Fruit fly (Drosophila melanogaster) Kc167 (cell line): ENCODE results near the gene Non3.

Experiments used
- Myc ChIP-seq: fragments of >200 bp; optimal IDR thresholded peaks from 2 replicates; lab custom pipeline; 2017; ENCODE audit warnings: missing external identifiers
- Sin3A ChIP-seq: fragments of >200 bp; optimal IDR thresholded peaks from 2 replicates; lab custom pipeline; 2018; ENCODE audit warnings: missing external identifiers
- h ChIP-seq: fragments of >200 bp; optimal IDR thresholded peaks from 3 replicates; lab custom pipeline; 2018; ENCODE audit warnings: missing external identifiers
- insv ChIP-seq: fragments of >200 bp; optimal IDR thresholded peaks from 3 replicates; lab custom pipeline; 2018; ENCODE audit warnings: missing external identifiers
- psq ChIP-seq: fragments of >200 bp; optimal IDR thresholded peaks from 2 replicates; lab custom pipeline; 2017; ENCODE audit warnings: missing external identifiers
- ttk ChIP-seq: sonication (Bioruptor generic); optimal IDR thresholded peaks from 2 replicates; lab custom pipeline; 2017; ENCODE audit warnings: missing external identifiers

Non3 gene

DNA sequence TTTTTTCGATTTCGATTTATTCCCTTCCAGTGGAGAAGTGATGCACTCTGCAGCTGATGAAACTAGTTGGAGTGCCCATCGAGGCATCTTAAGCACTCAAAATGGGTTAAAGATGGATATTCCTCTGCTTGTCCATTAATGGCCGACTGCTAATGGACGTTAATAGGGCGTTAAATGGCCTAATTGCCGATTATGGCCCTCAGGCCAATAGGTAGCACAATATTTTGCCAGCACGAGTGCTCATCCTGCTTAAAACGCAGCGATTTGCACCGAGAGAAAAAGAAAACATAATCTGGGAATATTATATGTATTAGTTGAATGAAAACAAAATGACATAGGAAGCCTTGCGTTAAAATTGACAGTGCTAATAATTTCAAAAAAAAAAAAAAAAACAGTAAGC lies 15.0 kb upstream of the Non3 start, which contains the start of gene CG44158:
CG44158 (plus strand) TSS at position 301 of the 400 bp plus-strand sequence.
- no peak for TF ChIP-seq psq
- TF ChIP-seq h (lab: Kevin White, UChicago): no peak
- TF ChIP-seq Myc (lab: Kevin White, UChicago): no peak
- no peak for TF ChIP-seq ttk (lab: Kevin White, UChicago)
- no peak for TF ChIP-seq insv
- TF ChIP-seq Sin3A (lab: Kevin White, UChicago): no peak

DNA sequence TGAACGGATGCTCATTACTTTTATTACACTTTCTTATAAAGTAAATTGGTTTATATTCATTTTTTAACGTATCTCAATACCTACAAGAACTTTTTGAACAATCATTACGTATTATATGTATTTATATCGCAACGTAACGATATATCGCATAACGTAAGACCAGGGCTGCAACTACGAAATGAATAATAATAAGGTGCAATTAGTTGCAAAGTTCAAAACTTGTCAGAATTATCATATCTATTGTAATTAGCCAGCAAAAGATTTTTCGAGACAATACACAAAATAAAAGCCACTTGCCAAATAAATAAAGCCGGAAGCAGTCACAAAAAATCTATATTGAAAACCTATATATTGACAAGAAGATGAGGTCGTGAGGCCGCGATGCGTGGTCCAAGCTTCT lies 8.2 kb upstream of the Non3 start:
- TF ChIP-seq Sin3A (lab: Kevin White, UChicago) (no peak), Myc (lab: Kevin White, UChicago) (no peak), psq (no peak), h (lab: Kevin White, UChicago) (no peak), insv (no peak), ttk (lab: Kevin White, UChicago) (no peak)

DNA sequence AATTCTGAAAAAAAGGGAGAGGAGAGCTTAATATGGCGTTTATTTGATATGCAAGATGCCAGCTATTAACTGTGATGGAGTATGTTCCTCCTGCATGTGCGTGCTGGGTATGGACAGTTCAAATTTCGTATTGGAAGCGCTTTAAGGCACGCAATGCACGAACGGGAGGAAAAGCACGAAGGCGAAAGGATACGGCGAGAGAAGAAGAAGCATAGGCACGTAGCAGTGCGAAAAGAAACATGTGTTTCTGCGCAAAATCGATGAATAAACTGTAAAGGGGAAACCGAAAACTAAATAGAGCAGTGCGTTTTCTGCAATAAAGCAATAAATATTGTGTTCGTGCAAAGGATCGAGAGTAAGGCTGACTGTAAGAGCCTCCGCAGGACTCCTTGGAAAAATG lies 7.6 kb upstream of the Non3 start, which contains the start of gene CG14314:
CG14314 (plus strand) TSS at position 243 of the 400 bp plus-strand sequence.
- no peak for TF ChIP-seq ttk (lab: Kevin White, UChicago)
- no peak for TF ChIP-seq h (lab: Kevin White, UChicago)
- TF ChIP-seq psq: no peak
- no peak for TF ChIP-seq insv
- TF ChIP-seq Sin3A (lab: Kevin White, UChicago): no peak
- TF ChIP-seq Myc (lab: Kevin White, UChicago): no peak

DNA sequence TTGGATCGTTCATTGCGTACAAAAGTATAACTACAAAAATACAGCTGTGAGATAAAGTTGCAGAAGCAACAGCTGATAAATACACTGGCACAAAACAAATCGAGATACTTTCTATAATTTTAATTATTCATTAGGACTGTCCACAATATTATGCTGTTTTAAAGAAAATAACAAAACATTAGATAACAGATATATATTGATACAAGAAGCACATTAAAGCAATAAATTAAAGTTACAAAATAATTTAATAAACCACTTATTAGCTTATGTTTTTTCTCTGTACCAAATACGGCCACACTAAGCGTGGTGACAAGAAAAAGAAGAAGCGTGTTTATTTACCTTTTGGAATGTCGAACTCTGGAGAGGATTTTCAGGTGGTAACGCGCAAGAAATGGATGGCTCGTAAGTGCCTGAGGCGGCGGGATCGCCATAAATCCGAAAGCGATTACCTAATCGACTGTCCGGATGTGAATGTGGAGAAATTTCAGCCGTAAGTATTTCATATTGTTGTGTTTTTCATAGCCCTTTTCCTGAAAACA lies 3.2 kb upstream of the Non3 start, which contains the start of the genes CG7988 and CG7183:
CG7988 (plus strand) TSS at position 316 of the 539 bp plus-strand sequence.
CG7183 (minus strand) TSS at position 489 of the 539 bp plus-strand sequence.
- TF ChIP-seq Sin3A (lab: Kevin White, UChicago) (no peak), h (lab: Kevin White, UChicago) (no peak), ttk (lab: Kevin White, UChicago) (no peak), insv (no peak), Myc (lab: Kevin White, UChicago) (no peak), psq (no peak)

DNA sequence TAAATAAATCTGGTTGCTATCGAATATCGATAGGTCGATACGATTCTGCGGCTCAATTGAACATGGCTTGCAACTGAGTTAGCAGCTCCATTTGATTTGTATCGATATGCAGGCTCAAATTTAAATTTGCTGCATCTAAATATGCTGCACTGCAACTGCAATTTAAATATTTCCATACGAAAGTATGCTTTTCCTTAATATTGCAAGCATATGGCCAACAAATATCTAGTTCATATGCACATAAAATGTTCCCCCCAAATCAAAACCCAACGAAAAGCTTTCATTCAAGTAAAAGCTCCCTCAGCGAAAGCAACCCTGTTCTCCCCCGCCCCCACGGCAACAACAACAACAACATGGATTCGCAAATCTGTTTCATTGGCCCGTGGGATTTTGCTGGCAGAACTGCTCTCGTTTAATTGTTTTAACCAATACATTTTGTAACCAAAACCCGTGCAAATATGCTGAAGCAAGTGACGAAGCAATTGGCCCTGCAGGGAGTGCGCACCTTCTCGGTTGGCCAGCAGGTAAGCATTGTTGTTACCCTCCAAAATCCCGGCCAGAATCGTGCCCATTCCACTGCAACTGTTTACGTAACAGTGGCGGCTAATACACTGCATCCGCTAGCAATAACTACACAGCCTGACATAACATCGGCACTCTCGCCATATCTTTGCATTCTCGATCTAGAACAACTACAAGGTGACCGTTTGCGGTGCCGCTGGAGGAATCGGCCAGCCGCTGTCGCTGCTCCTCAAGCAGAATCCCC lies 2.7 kb downstream of the Non3 start, which contains the start of the genes CG7168 and Mdh2:
CG7168 (minus strand) TSS at position 40 of the 766 bp plus-strand sequence.
Mdh2 (plus strand) TSS at position 354 of the 766 bp plus-strand sequence.
- TF ChIP-seq psq: no peak
- TF ChIP-seq Myc (lab: Kevin White, UChicago): no peak
- TF ChIP-seq insv: no peak
- no peak for TF ChIP-seq ttk (lab: Kevin White, UChicago)

DNA sequence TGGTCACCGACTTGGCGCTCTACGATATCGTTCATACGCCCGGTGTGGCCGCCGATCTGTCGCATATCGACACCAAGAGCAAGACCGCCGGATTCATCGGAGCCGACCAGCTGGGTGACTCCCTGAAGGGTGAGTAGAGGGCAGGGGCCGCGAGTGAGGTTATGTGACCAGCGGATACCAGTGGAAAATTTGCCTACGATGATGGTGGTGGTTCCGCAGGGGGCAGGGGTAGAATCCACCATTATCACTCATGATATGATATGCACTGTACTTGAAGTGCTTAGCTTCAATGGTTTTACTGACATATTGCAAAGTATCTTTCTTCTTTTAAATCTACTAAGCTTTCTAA lies 3.3 kb downstream of the Non3 start:
- no peak for TF ChIP-seq Sin3A (lab: Kevin White, UChicago)
- TF ChIP-seq ttk (lab: Kevin White, UChicago): no peak
- no peak for TF ChIP-seq h (lab: Kevin White, UChicago)
- no peak for TF ChIP-seq Myc (lab: Kevin White, UChicago)
- no peak for TF ChIP-seq insv
- no peak for TF ChIP-seq psq

DNA sequence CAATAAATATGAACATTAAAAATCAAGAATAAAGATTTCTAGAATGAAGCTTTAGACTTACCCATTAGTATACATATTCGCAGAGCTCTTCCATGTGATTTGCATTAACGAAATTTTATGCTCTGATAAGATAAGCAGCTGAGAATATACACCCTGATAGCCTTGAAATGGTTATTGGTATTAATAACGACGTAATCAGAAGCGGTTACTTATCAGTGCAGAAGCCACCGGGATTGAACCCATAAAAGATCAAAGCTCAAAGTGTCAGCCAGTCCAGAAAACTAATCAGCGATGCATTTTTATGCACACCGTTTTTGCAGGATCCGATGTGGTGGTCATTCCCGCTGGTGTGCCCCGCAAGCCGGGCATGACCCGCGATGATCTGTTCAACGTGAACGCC lies 3.9 kb downstream of the Non3 start:
- no peak for TF ChIP-seq h (lab: Kevin White, UChicago)
- TF ChIP-seq Sin3A (lab: Kevin White, UChicago): no peak
- TF ChIP-seq Myc (lab: Kevin White, UChicago): no peak
- TF ChIP-seq ttk (lab: Kevin White, UChicago): no peak
- no peak for TF ChIP-seq insv
- TF ChIP-seq psq: no peak

DNA sequence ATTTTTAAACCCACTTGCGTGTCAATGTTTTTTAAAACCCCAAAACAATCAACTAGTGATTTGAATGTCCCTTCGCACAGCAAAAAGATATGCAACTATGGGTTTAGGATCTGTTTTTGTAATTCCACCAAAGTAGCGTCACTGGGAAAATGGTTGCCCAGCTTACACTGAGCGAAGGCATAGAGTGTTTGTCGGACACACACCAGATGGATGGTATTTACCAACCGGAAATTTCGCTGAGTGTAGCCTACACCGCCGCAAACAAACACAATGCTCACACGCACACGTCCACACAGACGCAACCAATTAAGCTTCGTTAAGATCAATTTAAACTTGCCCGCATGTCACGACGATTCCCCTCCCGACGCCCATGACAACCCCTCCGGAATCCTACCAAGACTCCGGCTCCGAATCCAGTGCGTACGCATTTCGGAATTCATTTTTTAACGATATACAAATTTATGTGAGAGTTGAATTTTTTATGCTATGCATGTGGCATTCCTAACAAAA lies 5.2 kb downstream of the Non3 start:
- TF ChIP-seq insv: no peak
- TF ChIP-seq h (lab: Kevin White, UChicago): no peak
- TF ChIP-seq psq: no peak
- no peak for TF ChIP-seq Sin3A (lab: Kevin White, UChicago)
- no peak for TF ChIP-seq Myc (lab: Kevin White, UChicago)
- no peak for TF ChIP-seq ttk (lab: Kevin White, UChicago)

DNA sequence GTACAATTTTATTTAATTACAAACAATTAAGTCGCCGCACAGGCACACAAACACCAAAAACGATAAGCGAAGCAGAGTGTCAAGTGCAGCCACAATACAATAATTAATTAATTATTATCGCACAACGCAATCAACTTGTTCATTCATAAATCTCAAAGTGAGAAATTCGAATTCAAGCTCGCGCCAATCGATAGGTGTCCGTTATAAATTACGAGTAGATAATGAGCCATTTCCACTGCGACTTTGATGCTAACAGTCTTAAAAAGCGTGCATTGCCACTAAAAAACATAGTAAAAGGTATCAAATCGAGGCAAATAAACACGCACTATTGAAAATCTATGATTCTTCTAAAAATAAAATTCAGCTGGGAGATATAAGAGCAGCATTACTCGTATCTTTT lies 6.7 kb downstream of the Non3 start:
- TF ChIP-seq Sin3A (lab: Kevin White, UChicago): no peak
- TF ChIP-seq Myc (lab: Kevin White, UChicago): no peak
- TF ChIP-seq psq: no peak
- no peak for TF ChIP-seq insv
- TF ChIP-seq h (lab: Kevin White, UChicago): no peak
- TF ChIP-seq ttk (lab: Kevin White, UChicago): no peak

DNA sequence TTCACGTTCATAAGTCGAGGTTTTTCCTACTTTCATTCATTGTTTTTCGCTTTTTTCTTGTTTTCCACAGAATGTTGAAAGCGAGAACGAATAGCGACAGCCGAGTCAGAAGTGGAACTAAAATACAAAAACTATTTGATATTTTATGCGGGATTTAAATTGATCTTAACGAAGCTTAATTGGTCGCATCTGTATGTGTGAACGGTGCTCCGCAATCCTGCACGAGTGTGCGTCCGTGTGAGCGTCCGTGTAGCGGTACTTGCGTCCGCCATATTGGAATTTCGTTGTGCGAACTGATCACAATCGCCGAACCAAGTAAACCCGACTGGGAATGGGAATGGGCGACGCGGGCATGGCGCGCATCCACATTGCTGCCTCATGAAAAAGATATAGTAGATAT lies 8.7 kb downstream of the Non3 start:
- no peak for TF ChIP-seq Sin3A (lab: Kevin White, UChicago)
- TF ChIP-seq psq: no peak
- TF ChIP-seq h (lab: Kevin White, UChicago): no peak
- no peak for TF ChIP-seq ttk (lab: Kevin White, UChicago)
- no peak for TF ChIP-seq insv
- no peak for TF ChIP-seq Myc (lab: Kevin White, UChicago)

DNA sequence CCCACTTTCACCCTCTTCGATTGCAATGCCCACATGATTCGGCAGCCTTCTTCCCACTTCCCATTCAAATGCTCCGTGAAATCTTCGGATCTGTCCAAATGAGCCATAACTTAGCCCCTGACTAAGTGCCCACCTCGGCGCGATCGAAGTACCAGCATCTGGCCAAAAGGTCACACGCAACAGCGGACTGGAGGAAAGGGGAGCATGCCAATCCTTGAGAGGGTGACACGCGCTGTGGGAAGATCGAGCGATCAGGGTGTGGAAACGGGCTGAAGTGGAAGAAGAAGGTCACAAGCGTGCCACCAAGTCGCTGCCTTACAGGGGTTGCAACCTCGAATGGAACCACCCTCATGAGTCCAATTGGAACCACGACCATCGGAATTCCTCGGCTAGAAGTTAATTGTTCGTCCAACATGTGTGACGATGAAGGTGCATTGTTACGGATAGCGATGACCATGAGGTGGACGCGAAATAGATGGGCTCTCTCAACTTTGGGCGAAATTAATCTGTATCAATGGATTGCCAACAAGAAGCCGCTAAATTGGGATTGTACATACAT lies 11.3 kb downstream of the Non3 start:
- TF ChIP-seq psq (no peak), Myc (lab: Kevin White, UChicago) (no peak), ttk (lab: Kevin White, UChicago) (no peak), insv (no peak), Sin3A (lab: Kevin White, UChicago) (no peak), h (lab: Kevin White, UChicago) (no peak)

DNA sequence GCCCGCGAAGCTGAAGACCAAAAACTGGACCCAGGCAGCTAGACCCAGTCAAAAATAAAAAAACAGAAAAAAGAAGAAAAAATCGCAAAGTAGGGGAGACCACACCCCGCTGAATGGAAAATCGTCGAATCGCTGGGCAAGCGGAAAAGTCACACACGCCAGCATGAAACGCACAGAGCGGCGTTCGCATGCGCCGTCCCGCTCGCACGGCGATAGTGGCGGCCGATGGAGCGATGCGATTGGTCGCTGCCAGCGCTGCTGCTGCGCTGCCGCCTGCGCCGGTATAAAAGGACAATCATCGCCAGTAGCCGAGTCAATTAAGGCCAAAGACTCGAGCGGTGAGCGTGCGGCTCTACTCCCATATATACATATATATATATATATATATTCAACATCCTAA lies 12.4 kb downstream of the Non3 start, which contains the start of gene repo:
repo (plus strand) TSS at position 314 of the 400 bp plus-strand sequence.
- TF ChIP-seq Myc (lab: Kevin White, UChicago) (no peak), ttk (lab: Kevin White, UChicago) (no peak), insv (no peak), h (lab: Kevin White, UChicago) (no peak), psq (no peak), Sin3A (lab: Kevin White, UChicago) (no peak)
